Fruit fly (Drosophila melanogaster): ENCODE measurements around the gene CG42779.
A peak's percentile ranks its signal among the peaks of the same experiment; 100 is the strongest.

The CG42779 gene

DNA sequence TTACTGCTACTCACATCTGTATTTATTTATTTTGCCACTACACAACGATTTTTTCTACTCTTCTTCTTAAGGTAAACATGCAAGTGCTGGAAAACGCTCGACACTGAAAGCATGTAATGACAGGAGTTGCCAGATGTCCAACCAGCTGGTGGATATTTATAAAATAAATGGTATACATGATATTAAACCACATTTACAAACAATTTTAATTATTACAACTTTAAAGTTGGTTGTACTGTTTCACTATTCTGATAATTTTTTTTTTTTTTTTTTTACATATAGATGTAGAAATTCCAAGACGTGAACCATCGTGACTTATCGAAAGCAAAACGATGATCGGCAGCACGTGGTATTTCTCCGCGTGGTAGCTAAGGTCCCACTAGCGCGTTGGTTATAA, 41.5 kb upstream of the CG42779 start, which contains the start of the genes Keap1 and kuk (continued):
- no peak for TF ChIP-seq dati (GFP tag; IDR thresholded peaks at IDR 0.05)
- TF ChIP-seq CG3407 (GFP tag; optimal IDR thresholded peaks at IDR 0.05), result peak; percentile 36
- TF ChIP-seq YL-1 (GFP tag; optimal IDR thresholded peaks at IDR 0.05), result no peak
- TF ChIP-seq CG1647 (GFP tag; optimal IDR thresholded peaks at IDR 0.05), result peak; percentile 71
- peak; percentile 23 for TF ChIP-seq CG16863 (GFP tag; optimal IDR thresholded peaks at IDR 0.05)
- TF ChIP-seq Lpt (GFP tag; optimal IDR thresholded peaks at IDR 0.05), result no peak
- peak; percentile 51 for TF ChIP-seq tx (GFP tag; optimal IDR thresholded peaks at IDR 0.05)
- TF ChIP-seq schlank (tag; optimal IDR thresholded peaks at IDR 0.05), result peak; percentile 44
- TF ChIP-seq sc (optimal IDR thresholded peaks at IDR 0.05), result no peak
- TF ChIP-seq sc (GFP tag; optimal IDR thresholded peaks at IDR 0.05), result no peak
- TF ChIP-seq CG12299 (tag; optimal IDR thresholded peaks at IDR 0.05), result no peak
- TF ChIP-seq vnd (GFP tag; IDR thresholded peaks at IDR 0.05; ENCODE audit: partially characterized antibody), result peak; percentile 70
- 0 out of 3 replicates have a peak, but pooled peaks have one; percentile 15 for TF ChIP-seq croc (GFP tag; conservative IDR thresholded peaks at IDR 0.05)
- TF ChIP-seq CG2712 (tag; optimal IDR thresholded peaks at IDR 0.05), result peak; percentile 62
- TF ChIP-seq CG42726 (GFP tag; IDR thresholded peaks at IDR 0.05; ENCODE audit: partially characterized antibody), result peak; percentile 84
- peak; percentile 54 for TF ChIP-seq HHEX (GFP tag; optimal IDR thresholded peaks at IDR 0.05)
- no peak for TF ChIP-seq CG7987 (GFP tag; optimal IDR thresholded peaks at IDR 0.05)
- peak; percentile 94 for TF ChIP-seq gfzf (GFP tag; optimal IDR thresholded peaks at IDR 0.05)
- TF ChIP-seq CG12219 (GFP tag; optimal IDR thresholded peaks at IDR 0.05), result no peak
- peak; percentile 63 for TF ChIP-seq Dip3 (GFP tag; optimal IDR thresholded peaks at IDR 0.05)
- no peak for TF ChIP-seq Meics (GFP tag; optimal IDR thresholded peaks at IDR 0.05)
- TF ChIP-seq zen (tag; optimal IDR thresholded peaks at IDR 0.05), result peak; percentile 34
- peak; percentile 78 for TF ChIP-seq CG16813 (GFP tag; IDR thresholded peaks at IDR 0.05; ENCODE audit: partially characterized antibody)
- peak; percentile 44; the same call in 1 of the 3 replicates for TF ChIP-seq so (GFP tag; IDR thresholded peaks at IDR 0.05)
- TF ChIP-seq CG2116 (GFP tag; optimal IDR thresholded peaks at IDR 0.05), result peak; percentile 72
- no peak for TF ChIP-seq CG6683 (GFP tag; optimal IDR thresholded peaks at IDR 0.05)
- peak; percentile 19 for TF ChIP-seq CG13424 (tag; optimal IDR thresholded peaks at IDR 0.05)
- 0 out of 3 replicates have a peak, but pooled peaks have one; percentile 49 for TF ChIP-seq mld (GFP tag; IDR thresholded peaks at IDR 0.05; ENCODE audit: partially characterized antibody)
- no peak for TF ChIP-seq Sry-β (GFP tag; optimal IDR thresholded peaks at IDR 0.05)
- TF ChIP-seq nau (GFP tag; optimal IDR thresholded peaks at IDR 0.05), result no peak
- TF ChIP-seq lab (GFP tag; optimal IDR thresholded peaks at IDR 0.05), result peak; percentile 67
- TF ChIP-seq CG18476 (GFP tag; optimal IDR thresholded peaks at IDR 0.05), result peak; percentile 68
- TF ChIP-seq E2f1 (GFP tag; IDR thresholded peaks at IDR 0.05), result no peak
- TF ChIP-seq ranshi (GFP tag; IDR thresholded peaks at IDR 0.05), result peak; percentile 67
- TF ChIP-seq Mes4 (GFP tag; optimal IDR thresholded peaks at IDR 0.05), result peak; percentile 7
- TF ChIP-seq Nf-YB (GFP tag; optimal IDR thresholded peaks at IDR 0.05), result peak; percentile 29
- TF ChIP-seq Sry-δ (GFP tag; optimal IDR thresholded peaks at IDR 0.05), result peak; percentile 73
- TF ChIP-seq toy (GFP tag; IDR thresholded peaks at IDR 0.05), result no peak
- TF ChIP-seq Fer1 (GFP tag; optimal IDR thresholded peaks at IDR 0.05), result peak; percentile 37
- TF ChIP-seq az2 (GFP tag; optimal IDR thresholded peaks at IDR 0.05), result peak; percentile 50
- TF ChIP-seq CG10959 (GFP tag; IDR thresholded peaks at IDR 0.05), result no peak
- TF ChIP-seq C15 (GFP tag; IDR thresholded peaks at IDR 0.05), result no peak
- no peak for TF ChIP-seq klu (GFP tag; IDR thresholded peaks at IDR 0.05)
- TF ChIP-seq CG15601 (tag; optimal IDR thresholded peaks at IDR 0.05), result peak; percentile 1
- no peak for TF ChIP-seq Ssrp (tag; optimal IDR thresholded peaks at IDR 0.05)
- no peak for TF ChIP-seq Usf (GFP tag; optimal IDR thresholded peaks at IDR 0.05)
- TF ChIP-seq grn (GFP tag; optimal IDR thresholded peaks at IDR 0.05), result no peak
- peak; percentile 17 for TF ChIP-seq pb (GFP tag; optimal IDR thresholded peaks at IDR 0.05)
- TF ChIP-seq amos (GFP tag; IDR thresholded peaks at IDR 0.05; ENCODE audit: partially characterized antibody), result peak; percentile 84
- TF ChIP-seq Hand (GFP tag; optimal IDR thresholded peaks at IDR 0.05), result no peak
- TF ChIP-seq danr (GFP tag; IDR thresholded peaks at IDR 0.05), result 0 out of 2 replicates have a peak, but pooled peaks have one; percentile 20

Data from whole organism, embryonic.